Worm (Caenorhabditis elegans) whole organism, mixed stage, embryonic: ENCODE results near the gene ints-13.
A peak's percentile ranks its signal among the peaks of the same experiment; 100 is the strongest.

Source experiments
- bed-3 ChIP-seq: fragments of 200-800 bp; sonication (Bioruptor generic); optimal IDR thresholded peaks from 3 replicates; lab custom pipeline; 2018; ENCODE audit warnings: mild to moderate bottlenecking, missing genetic modification characterization, moderate library complexity, missing compliant biosample characterization
- blmp-1 ChIP-seq: fragments of 150-350 bp; optimal IDR thresholded peaks from 2 replicates; lab custom pipeline; 2014; ENCODE audit warnings: missing biosample characterization, missing genetic modification characterization
- ceh-39 ChIP-seq: fragments of 150-350 bp; optimal IDR thresholded peaks from 2 replicates; lab custom pipeline; 2014; ENCODE audit warnings: missing biosample characterization, missing genetic modification characterization
- ces-1 ChIP-seq: fragments of 150-350 bp; optimal IDR thresholded peaks from 2 replicates; lab custom pipeline; 2014; ENCODE audit warnings: missing biosample characterization, missing genetic modification reagents, missing genetic modification characterization
- drap-1 ChIP-seq: fragments of 200-800 bp; sonication (Bioruptor generic); optimal IDR thresholded peaks from 3 replicates; lab custom pipeline; 2018; ENCODE audit warnings: mild to moderate bottlenecking, missing genetic modification characterization, missing compliant biosample characterization
- elt-1 ChIP-seq: sonication (generic microtip); optimal IDR thresholded peaks from 2 replicates; lab custom pipeline; 2017; ENCODE audit warnings: missing genetic modification characterization, mild to moderate bottlenecking, missing compliant biosample characterization, antibody characterized with exemption, moderate library complexity, borderline replicate concordance; ENCODE audit not compliant: insufficient read depth
- elt-3 ChIP-seq: fragments of 150-350 bp; optimal IDR thresholded peaks from 2 replicates; lab custom pipeline; 2014; ENCODE audit warnings: missing biosample characterization, missing genetic modification characterization
- ham-2 ChIP-seq: fragments of 200-800 bp; sonication (Bioruptor generic); optimal IDR thresholded peaks from 2 replicates; lab custom pipeline; 2018; ENCODE audit warnings: mild to moderate bottlenecking, missing genetic modification characterization, missing compliant biosample characterization
- nhr-237 ChIP-seq: fragments of 150-350 bp; optimal IDR thresholded peaks from 2 replicates; lab custom pipeline; 2014; ENCODE audit warnings: missing biosample characterization, missing genetic modification characterization
- snpc-4 ChIP-seq: fragments of 150-350 bp; optimal IDR thresholded peaks from 2 replicates; lab custom pipeline; 2014; ENCODE audit warnings: missing biosample characterization, missing genetic modification characterization
- sptf-1 ChIP-seq: sonication (generic microtip); optimal IDR thresholded peaks from 2 replicates; lab custom pipeline; 2017; ENCODE audit warnings: mild to moderate bottlenecking, missing genetic modification characterization, moderate library complexity, missing compliant biosample characterization
- unc-62 ChIP-seq: fragments of 150-350 bp; optimal IDR thresholded peaks from 2 replicates; lab custom pipeline; 2014; ENCODE audit warnings: missing biosample characterization, missing genetic modification reagents, missing genetic modification characterization
- ztf-11 ChIP-seq: fragments of 150-350 bp; optimal IDR thresholded peaks from 2 replicates; lab custom pipeline; 2014; ENCODE audit warnings: missing biosample characterization, missing genetic modification characterization

DNA sequence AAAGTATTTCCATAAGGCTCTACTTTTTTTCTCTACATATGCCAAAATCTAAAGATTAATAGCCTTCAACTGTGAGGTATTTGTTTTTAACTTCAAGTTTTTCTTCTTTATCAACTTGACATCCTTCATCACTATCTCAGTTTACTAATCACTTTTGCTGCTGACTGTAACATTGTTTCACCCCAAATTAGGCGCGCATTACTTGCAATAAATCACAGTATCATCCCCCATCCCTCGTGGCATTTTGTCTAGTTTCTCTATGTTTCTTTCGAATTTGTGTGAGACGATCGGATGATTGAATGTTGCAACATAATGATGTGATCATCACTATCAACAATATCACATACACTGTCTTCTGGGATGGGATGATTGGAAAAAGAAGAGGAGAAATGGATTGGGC lies 10.2 kb upstream of the ints-13 start:
- TF ChIP-seq ceh-39 (no peak), bed-3 (no peak), sptf-1 (no peak), nhr-237 (tag; lab: Kevin White, UChicago) (no peak), unc-62 (GFP tag; lab: Kevin White, UChicago) (no peak), snpc-4 (tag; lab: Kevin White, UChicago) (no peak), ztf-11 (tag; lab: Kevin White, UChicago) (no peak), ham-2 (no peak), elt-3 (peak; percentile 7), elt-1 (no peak), blmp-1 (no peak), ces-1 (GFP tag; lab: Kevin White, UChicago) (no peak), drap-1 (GFP tag; lab: Kevin White, UChicago) (no peak)
